Worm (Caenorhabditis elegans) whole organism, L4/young adult: Measurements from ENCODE around the gene C30H6.8.

ENCODE experiments used
- W03F9.2 ChIP-seq: fragments of 150-350 bp; optimal IDR thresholded peaks from 2 replicates; lab custom pipeline; 2014; ENCODE audit warnings: missing biosample characterization, missing genetic modification characterization
- dao-5 ChIP-seq: sonication (generic microtip); optimal IDR thresholded peaks from 2 replicates; lab custom pipeline; 2016; ENCODE audit warnings: missing genotype, missing genetic modification characterization, moderate library complexity, missing compliant biosample characterization
- him-1 ChIP-seq: sonication (generic microtip); optimal IDR thresholded peaks from 2 replicates; lab custom pipeline; 2016; ENCODE audit warnings: missing genotype, missing genetic modification reagents, missing genetic modification characterization, missing compliant biosample characterization

- TF ChIP-seq him-1 (no peak), dao-5 (no peak), W03F9.2 (tag; lab: Kevin White, UChicago) (no peak)
Observed at ce11 chrIV:17376127-17376526, 6.0 kb upstream of the C30H6.8 start, which contains the start of gene haf-1.
